Fruit fly (Drosophila melanogaster) whole organism, embryonic: ENCODE data around the gene Hou.

Experiments used
- Atf-2 ChIP-seq: fragments of 200-800 bp; sonication (Bioruptor generic); optimal IDR thresholded peaks from 2 replicates; lab custom pipeline; 2016; ENCODE audit warnings: missing biosample characterization, missing genetic modification characterization
- Bgb ChIP-seq: fragments of 200-800 bp; sonication (Bioruptor generic); IDR thresholded peaks from 2 replicates; pipeline ENCODE4 v1.3.6; 2022; ENCODE audit warnings: missing biosample characterization, missing genetic modification characterization; ENCODE audit not compliant: partially characterized antibody
- CG10565 ChIP-seq: fragments of 200-800 bp; sonication (Bioruptor generic); optimal IDR thresholded peaks from 3 replicates; lab custom pipeline; 2016; ENCODE audit warnings: missing biosample characterization, mild to moderate bottlenecking, missing genetic modification characterization
- CG11247 ChIP-seq: fragments of 200-800 bp; sonication (Bioruptor generic); IDR thresholded peaks from 2 replicates; pipeline ENCODE4 v1.3.6; 2022; ENCODE audit warnings: missing biosample characterization, missing genetic modification characterization
- CG11504 ChIP-seq: fragments of 200-800 bp; sonication (Bioruptor generic); optimal IDR thresholded peaks from 3 replicates; lab custom pipeline; 2019; ENCODE audit warnings: missing biosample characterization, mild to moderate bottlenecking, missing genetic modification characterization, moderate library complexity
- CG12219 ChIP-seq: fragments of 200-800 bp; sonication (Bioruptor generic); optimal IDR thresholded peaks from 3 replicates; lab custom pipeline; 2018; ENCODE audit warnings: missing biosample characterization, mild to moderate bottlenecking, missing genetic modification characterization
- CG13296 ChIP-seq: fragments of 200-800 bp; sonication (Bioruptor generic); optimal IDR thresholded peaks from 3 replicates; lab custom pipeline; 2018; ENCODE audit warnings: missing biosample characterization, mild to moderate bottlenecking, missing genetic modification characterization
- CG17912 ChIP-seq: fragments of 200-800 bp; sonication (Bioruptor generic); optimal IDR thresholded peaks from 2 replicates; lab custom pipeline; 2018; ENCODE audit warnings: missing biosample characterization, mild to moderate bottlenecking, missing genetic modification characterization
- CG1832 ChIP-seq: fragments of 200-800 bp; sonication (Bioruptor generic); optimal IDR thresholded peaks from 2 replicates; lab custom pipeline; 2017; ENCODE audit warnings: missing biosample characterization, mild to moderate bottlenecking, missing genetic modification characterization, inconsistent platforms
- CG18764 ChIP-seq: fragments of 200-800 bp; sonication (Bioruptor generic); optimal IDR thresholded peaks from 3 replicates; lab custom pipeline; 2016; ENCODE audit warnings: missing biosample characterization, missing genetic modification characterization
- CG2116 ChIP-seq: fragments of 200-800 bp; sonication (Bioruptor generic); optimal IDR thresholded peaks from 3 replicates; lab custom pipeline; 2018; ENCODE audit warnings: missing biosample characterization, mild to moderate bottlenecking, missing genetic modification characterization
- CG34224 ChIP-seq: fragments of 200-800 bp; sonication (Bioruptor generic); IDR thresholded peaks from 3 replicates; pipeline ENCODE4 v1.3.6; 2022; ENCODE audit warnings: missing biosample characterization, missing genetic modification characterization; ENCODE audit not compliant: partially characterized antibody
- CG3995 ChIP-seq: fragments of 200-800 bp; sonication (Bioruptor generic); optimal IDR thresholded peaks from 3 replicates; lab custom pipeline; 2016; ENCODE audit warnings: missing biosample characterization, missing genetic modification characterization
- CG42726 ChIP-seq: fragments of 200-800 bp; sonication (Bioruptor generic); IDR thresholded peaks from 2 replicates; pipeline ENCODE4 v1.3.6; 2022; ENCODE audit warnings: missing biosample characterization, missing genetic modification characterization; ENCODE audit not compliant: partially characterized antibody
- CG4617 ChIP-seq: fragments of 200-800 bp; sonication (Bioruptor generic); optimal IDR thresholded peaks from 3 replicates; lab custom pipeline; 2016; ENCODE audit warnings: missing biosample characterization, missing genetic modification characterization, borderline replicate concordance
- CG5245 ChIP-seq: fragments of 200-800 bp; sonication (Bioruptor generic); optimal IDR thresholded peaks from 3 replicates; lab custom pipeline; 2016; ENCODE audit warnings: missing biosample characterization, missing genetic modification characterization
- CG6813 ChIP-seq: fragments of 200-800 bp; sonication (Bioruptor generic); optimal IDR thresholded peaks from 2 replicates; lab custom pipeline; 2017; ENCODE audit warnings: missing biosample characterization, missing genetic modification characterization, mild to moderate bottlenecking, moderate library complexity, missing genetic modification reagents
- CG7556 ChIP-seq: fragments of 200-800 bp; sonication (Bioruptor generic); optimal IDR thresholded peaks from 2 replicates; lab custom pipeline; 2017; ENCODE audit warnings: missing biosample characterization, mild to moderate bottlenecking, missing genetic modification characterization
- CG7963 ChIP-seq: fragments of 200-800 bp; sonication (Bioruptor generic); IDR thresholded peaks from 3 replicates; pipeline ENCODE4 v1.3.6; 2022; ENCODE audit warnings: missing biosample characterization, missing genetic modification characterization; ENCODE audit not compliant: partially characterized antibody
- Camta ChIP-seq: fragments of 200-800 bp; sonication (Bioruptor generic); optimal IDR thresholded peaks from 2 replicates; lab custom pipeline; 2016; ENCODE audit warnings: missing biosample characterization, missing genetic modification characterization
- CoRest ChIP-seq: fragments of 200-800 bp; sonication (Bioruptor generic); optimal IDR thresholded peaks from 3 replicates; lab custom pipeline; 2018; ENCODE audit warnings: missing biosample characterization, mild to moderate bottlenecking, missing genetic modification characterization, moderate library complexity
- D ChIP-seq, 2 experiments: fragments of 200-800 bp in 1 of 2; fragments of >200 bp in 1 of 2; sonication (Bioruptor generic) in 1 of 2; optimal IDR thresholded peaks; 2 replicates in 1 of 2; 3 replicates in 1 of 2; lab custom pipeline; 2017; ENCODE audit warnings: mild to moderate bottlenecking in 1 of 2, missing biosample characterization in 1 of 2, missing genetic modification characterization in 1 of 2, missing genetic modification reagents in 1 of 2
- Deaf1 ChIP-seq: fragments of 200-800 bp; optimal IDR thresholded peaks from 3 replicates; lab custom pipeline; 2019; ENCODE audit warnings: missing biosample characterization, mild to moderate bottlenecking, missing genetic modification characterization, moderate library complexity
- Dip2 ChIP-seq: fragments of 200-800 bp; sonication (Bioruptor generic); IDR thresholded peaks from 2 replicates; pipeline ENCODE4 v1.3.6; 2022; ENCODE audit warnings: missing biosample characterization, missing genetic modification characterization
- Doc2 ChIP-seq: fragments of 200-800 bp; sonication (Bioruptor generic); IDR thresholded peaks from 2 replicates; pipeline ENCODE4 v1.3.6; 2022; ENCODE audit warnings: missing biosample characterization, missing genetic modification characterization
- Drgx ChIP-seq: fragments of 200-800 bp; sonication (Bioruptor generic); IDR thresholded peaks from 2 replicates; pipeline ENCODE4 v1.3.6; 2022; ENCODE audit warnings: missing biosample characterization, missing genetic modification characterization
- E2f2 ChIP-seq: fragments of 200-800 bp; sonication (Bioruptor generic); IDR thresholded peaks from 2 replicates; pipeline ENCODE4 v1.3.6; 2022; ENCODE audit warnings: missing biosample characterization, missing genetic modification characterization
- Fer1 ChIP-seq: fragments of 200-800 bp; sonication (Bioruptor generic); optimal IDR thresholded peaks from 2 replicates; lab custom pipeline; 2017; ENCODE audit warnings: missing biosample characterization, mild to moderate bottlenecking, missing genetic modification characterization
- Kr ChIP-seq: fragments of 200-800 bp; sonication (Bioruptor generic); optimal IDR thresholded peaks from 2 replicates; lab custom pipeline; 2017; ENCODE audit warnings: missing biosample characterization, mild to moderate bottlenecking, missing genetic modification characterization
- MTF-1 ChIP-seq: fragments of 200-800 bp; sonication (Bioruptor generic); optimal IDR thresholded peaks from 2 replicates; lab custom pipeline; 2018; ENCODE audit warnings: missing biosample characterization, mild to moderate bottlenecking, missing genetic modification characterization, borderline replicate concordance
- Mes4 ChIP-seq: fragments of 200-800 bp; sonication (Bioruptor generic); optimal IDR thresholded peaks from 2 replicates; lab custom pipeline; 2016; ENCODE audit warnings: missing biosample characterization, missing genetic modification characterization
- Myb ChIP-seq: fragments of 200-800 bp; sonication (Bioruptor generic); optimal IDR thresholded peaks from 2 replicates; lab custom pipeline; 2016; ENCODE audit warnings: missing biosample characterization, missing genetic modification characterization
- NC2α ChIP-seq: fragments of 200-800 bp; sonication (Bioruptor generic); optimal IDR thresholded peaks from 2 replicates; lab custom pipeline; 2016; ENCODE audit warnings: missing biosample characterization, missing genetic modification characterization
- NC2β ChIP-seq: fragments of 200-800 bp; sonication (Bioruptor generic); optimal IDR thresholded peaks from 2 replicates; lab custom pipeline; 2016; ENCODE audit warnings: missing biosample characterization, missing genetic modification characterization
- NK7.1 ChIP-seq: fragments of 200-800 bp; sonication (Bioruptor generic); optimal IDR thresholded peaks from 3 replicates; lab custom pipeline; 2016; ENCODE audit warnings: missing biosample characterization, missing genetic modification characterization
- Rfx ChIP-seq: fragments of 200-800 bp; sonication (Bioruptor generic); IDR thresholded peaks from 2 replicates; pipeline ENCODE4 v1.3.6; 2022; ENCODE audit warnings: missing biosample characterization, missing genetic modification characterization
- ase ChIP-seq: fragments of 200-800 bp; sonication (Bioruptor generic); IDR thresholded peaks from 3 replicates; pipeline ENCODE4 v1.3.6; 2022; ENCODE audit warnings: missing biosample characterization, missing genetic modification characterization
- bcd ChIP-seq: fragments of 200-800 bp; sonication (Bioruptor generic); optimal IDR thresholded peaks from 2 replicates; lab custom pipeline; 2017; ENCODE audit warnings: missing biosample characterization, mild to moderate bottlenecking, missing genetic modification characterization
- dpn ChIP-seq, 2 experiments: fragments of 200-800 bp; sonication (Bioruptor generic); optimal IDR thresholded peaks; 3 replicates each; lab custom pipeline; 2016; ENCODE audit warnings: missing biosample characterization in 2 of 2, missing genetic modification characterization in 2 of 2
- dysf ChIP-seq: fragments of 200-800 bp; sonication (Bioruptor generic); IDR thresholded peaks from 3 replicates; pipeline ENCODE4 v1.3.6; 2022; ENCODE audit warnings: missing biosample characterization, missing genetic modification characterization
- ewg ChIP-seq: fragments of 200-800 bp; sonication (Bioruptor generic); optimal IDR thresholded peaks from 3 replicates; lab custom pipeline; 2017; ENCODE audit warnings: mild to moderate bottlenecking, missing biosample characterization, missing genetic modification reagents, missing genetic modification characterization
- her ChIP-seq: fragments of 200-800 bp; sonication (Bioruptor generic); optimal IDR thresholded peaks from 2 replicates; lab custom pipeline; 2016; ENCODE audit warnings: missing biosample characterization, missing genetic modification characterization
- ken ChIP-seq: fragments of 200-800 bp; sonication (Bioruptor generic); IDR thresholded peaks from 3 replicates; pipeline ENCODE4 v1.3.6; 2022; ENCODE audit warnings: missing biosample characterization, missing genetic modification characterization
- lov ChIP-seq, 2 experiments: fragments of 200-800 bp in 1 of 2; fragments of >200 bp in 1 of 2; sonication (Bioruptor generic) in 1 of 2; IDR thresholded peaks in 1 of 2; optimal IDR thresholded peaks in 1 of 2; 2 replicates in 1 of 2; 3 replicates in 1 of 2; pipeline versions ENCODE4 v1.3.6 to Lab custom; 2017 to 2022; ENCODE audit warnings: missing biosample characterization in 1 of 2, missing genetic modification characterization in 1 of 2
- oc ChIP-seq: fragments of 200-800 bp; sonication (Bioruptor generic); optimal IDR thresholded peaks from 2 replicates; lab custom pipeline; 2018; ENCODE audit warnings: missing biosample characterization, mild to moderate bottlenecking, missing genetic modification characterization, moderate library complexity
- prd ChIP-seq, 3 experiments: fragments of >200 bp in 2 of 3; fragments of 200-800 bp in 1 of 3; sonication (Bioruptor generic) in 1 of 3; optimal IDR thresholded peaks in 2 of 3; IDR thresholded peaks in 1 of 3; 2 replicates in 2 of 3; 3 replicates in 1 of 3; pipeline versions ENCODE4 v1.3.6 to Lab custom; 2017 to 2022; ENCODE audit warnings: missing biosample characterization in 1 of 3, missing genetic modification characterization in 1 of 3
- row ChIP-seq: fragments of 200-800 bp; sonication (Bioruptor generic); IDR thresholded peaks from 3 replicates; pipeline ENCODE4 v1.3.6; 2022; ENCODE audit warnings: missing biosample characterization, missing genetic modification characterization
- sens ChIP-seq: fragments of 200-800 bp; sonication (Bioruptor generic); peaks from one replicate; lab custom pipeline; 2016; ENCODE audit warnings: missing biosample characterization, missing genetic modification characterization
- vnd ChIP-seq: fragments of 200-800 bp; sonication (Bioruptor generic); IDR thresholded peaks from 3 replicates; pipeline ENCODE4 v1.3.6; 2022; ENCODE audit warnings: missing biosample characterization, missing genetic modification characterization; ENCODE audit not compliant: partially characterized antibody

Gene Hou

dm6 chrX:18635118-18635552 is 15.1 kb downstream of the Hou start (continued):
- TF ChIP-seq CG34224 (GFP tag; lab: Robert Waterston, UW) = no peak; the same call in 2 of the 3 replicates
- TF ChIP-seq dysf (GFP tag; lab: Robert Waterston, UW) = peak; percentile 33; the same call in 1 of the 3 replicates
- no peak for TF ChIP-seq CG13296 (GFP tag; lab: Kevin White, UChicago)
- peak; percentile 21 for TF ChIP-seq Atf-2 (GFP tag; lab: Kevin White, UChicago)
- TF ChIP-seq CG7556 (GFP tag; lab: Kevin White, UChicago) = peak; percentile 32
- TF ChIP-seq Deaf1 (tag; lab: Kevin White, UChicago) = no peak
- TF ChIP-seq CG5245 = peak; percentile 52
- no peak for TF ChIP-seq ase (GFP tag; lab: Robert Waterston, UW)
- TF ChIP-seq E2f2 (GFP tag; lab: Robert Waterston, UW) = peak; percentile 80
- TF ChIP-seq Fer1 = no peak
- TF ChIP-seq bcd (GFP tag; lab: Kevin White, UChicago) = no peak
- peak; percentile 39 to 45 for TF ChIP-seq dpn (GFP tag; optimal IDR thresholded peaks at IDR 0.05; lab: Kevin White, UChicago)
- no peak for TF ChIP-seq Mes4
- no peak for TF ChIP-seq MTF-1 (GFP tag; lab: Kevin White, UChicago)
- no peak; the same call in 2 of the 3 replicates for TF ChIP-seq vnd (GFP tag; lab: Robert Waterston, UW)
- no peak for TF ChIP-seq CG18764
- TF ChIP-seq CG1832 (GFP tag; lab: Kevin White, UChicago) = no peak
- TF ChIP-seq CG4617 (GFP tag; lab: Kevin White, UChicago) = no peak
- TF ChIP-seq Bgb (GFP tag; lab: Robert Waterston, UW) = peak; percentile 69
- peak; percentile 98 for TF ChIP-seq Dip2 (GFP tag; lab: Robert Waterston, UW)
- TF ChIP-seq CG10565 (GFP tag; lab: Kevin White, UChicago) = no peak
- no peak for TF ChIP-seq Doc2 (GFP tag; lab: Robert Waterston, UW)
- no peak for TF ChIP-seq CG6813
- TF ChIP-seq oc = no peak
- no peak for TF ChIP-seq CG12219 (GFP tag; lab: Kevin White, UChicago)
- no peak for TF ChIP-seq row (GFP tag; lab: Robert Waterston, UW)
- no peak for TF ChIP-seq prd (optimal IDR thresholded peaks at IDR 0.05; lab: Kevin White, UChicago)
- TF ChIP-seq prd (GFP tag; IDR thresholded peaks at IDR 0.05; lab: Robert Waterston, UW) = no peak
- no peak for TF ChIP-seq CG7963 (GFP tag; lab: Robert Waterston, UW)
- TF ChIP-seq lov (optimal IDR thresholded peaks at IDR 0.05; lab: Kevin White, UChicago) = no peak
- TF ChIP-seq lov (GFP tag; IDR thresholded peaks at IDR 0.05; lab: Robert Waterston, UW) = no peak
- TF ChIP-seq ken = no peak
- TF ChIP-seq Drgx = no peak
- peak; percentile 34 for TF ChIP-seq CG2116 (GFP tag; lab: Kevin White, UChicago)
- peak; percentile 64 for TF ChIP-seq CG11247
- TF ChIP-seq D (optimal IDR thresholded peaks at IDR 0.05; lab: Kevin White, UChicago) = no peak
- TF ChIP-seq D (GFP tag; optimal IDR thresholded peaks at IDR 0.05; lab: Kevin White, UChicago) = no peak
- TF ChIP-seq CG17912 = peak; percentile 37
- TF ChIP-seq Camta (GFP tag; lab: Kevin White, UChicago) = peak; percentile 30
- peak; percentile 83 for TF ChIP-seq CG42726
- no peak for TF ChIP-seq Kr
- peak; percentile 43 for TF ChIP-seq CG11504 (tag; lab: Kevin White, UChicago)
- TF ChIP-seq NC2α (GFP tag; lab: Kevin White, UChicago) = peak; percentile 23
- peak; percentile 22 for TF ChIP-seq CoRest (tag; lab: Kevin White, UChicago)
- no peak for TF ChIP-seq ewg (GFP tag; lab: Kevin White, UChicago)
- no peak for TF ChIP-seq NC2β (GFP tag; lab: Kevin White, UChicago)
- TF ChIP-seq CG3995 = peak; percentile 27
- TF ChIP-seq Myb (GFP tag; lab: Kevin White, UChicago) = peak; percentile 75
- TF ChIP-seq sens (GFP tag; lab: Kevin White, UChicago) = peak; percentile 69
- no peak for TF ChIP-seq NK7.1
- TF ChIP-seq Rfx (GFP tag; lab: Robert Waterston, UW) = peak; percentile 67
- TF ChIP-seq her (GFP tag; lab: Kevin White, UChicago) = peak; percentile 24
